Fruit fly (Drosophila melanogaster) Kc167 (cell line): Measurements from ENCODE around the gene CG42820.

Experiments
- Myc ChIP-seq: fragments of >200 bp; optimal IDR thresholded peaks from 2 replicates; lab custom pipeline; 2017; ENCODE audit warnings: missing external identifiers
- Sin3A ChIP-seq: fragments of >200 bp; optimal IDR thresholded peaks from 2 replicates; lab custom pipeline; 2018; ENCODE audit warnings: missing external identifiers
- h ChIP-seq: fragments of >200 bp; optimal IDR thresholded peaks from 3 replicates; lab custom pipeline; 2018; ENCODE audit warnings: missing external identifiers
- insv ChIP-seq: fragments of >200 bp; optimal IDR thresholded peaks from 3 replicates; lab custom pipeline; 2018; ENCODE audit warnings: missing external identifiers
- psq ChIP-seq: fragments of >200 bp; optimal IDR thresholded peaks from 2 replicates; lab custom pipeline; 2017; ENCODE audit warnings: missing external identifiers
- ttk ChIP-seq: sonication (Bioruptor generic); optimal IDR thresholded peaks from 2 replicates; lab custom pipeline; 2017; ENCODE audit warnings: missing external identifiers

The CG42820 gene

DNA sequence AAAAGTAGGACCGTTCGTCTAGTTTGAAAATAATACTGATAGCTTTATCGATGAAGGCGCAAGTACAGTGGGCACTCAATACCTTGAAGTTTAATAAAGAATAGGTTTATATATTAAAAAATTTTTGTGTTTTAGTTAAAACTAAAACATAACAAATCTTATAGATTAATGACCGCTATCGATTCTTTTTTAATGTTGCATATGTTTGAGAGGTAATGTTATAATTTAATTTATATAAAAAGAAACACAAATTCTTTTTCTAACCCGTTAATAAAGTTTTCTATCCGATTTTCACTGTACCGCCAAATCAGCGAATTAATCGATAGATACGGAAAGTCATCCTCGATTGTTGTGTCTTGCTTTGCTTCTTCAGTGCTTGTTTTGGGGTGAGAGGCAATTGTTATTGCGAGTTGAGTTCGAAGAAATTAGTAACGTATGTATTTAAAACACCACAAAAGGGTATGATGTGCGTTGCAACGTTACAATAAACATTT lies 8.0 kb downstream of the CG42820 start, which contains the start of the genes Dad1 and CG13384:
Gene Dad1, minus strand, starts transcription at position 30 of the 494 bp plus-strand sequence.
Gene CG13384, plus strand, starts transcription at position 348 of the 494 bp plus-strand sequence.
- TF ChIP-seq ttk (no peak), Myc (lab: Kevin White, UChicago) (no peak), insv (no peak), psq (lab: Kevin White, UChicago) (no peak), Sin3A (no peak), h (lab: Kevin White, UChicago) (no peak)

DNA sequence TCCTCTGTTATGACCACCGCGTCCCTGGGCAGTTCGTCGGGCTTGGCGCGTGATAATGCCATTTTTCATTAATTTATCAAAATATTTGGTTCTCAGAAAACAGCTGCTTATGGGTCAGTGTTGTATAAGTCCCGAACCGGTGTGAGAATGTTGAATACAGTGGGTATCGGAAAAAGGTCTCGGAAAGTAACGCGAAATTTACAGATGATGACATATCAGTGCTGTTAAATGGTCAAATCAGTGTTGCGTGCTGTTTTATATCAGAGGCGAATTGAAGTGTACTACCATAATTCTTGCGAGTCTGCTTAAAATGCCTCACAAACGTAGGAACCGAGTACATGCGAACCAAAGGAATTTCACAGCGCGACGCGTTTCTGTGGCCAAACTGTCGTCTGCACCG lies 9.6 kb downstream of the CG42820 start, which contains the start of the genes CG13392 and Rcd4:
Gene CG13392, minus strand, starts transcription at position 162 of the 400 bp plus-strand sequence.
Gene Rcd4, plus strand, starts transcription at position 216 of the 400 bp plus-strand sequence.
- no peak for TF ChIP-seq ttk
- TF ChIP-seq psq (lab: Kevin White, UChicago) = no peak
- TF ChIP-seq h (lab: Kevin White, UChicago) = no peak
- no peak for TF ChIP-seq insv
- TF ChIP-seq Myc (lab: Kevin White, UChicago) = no peak
- no peak for TF ChIP-seq Sin3A

DNA sequence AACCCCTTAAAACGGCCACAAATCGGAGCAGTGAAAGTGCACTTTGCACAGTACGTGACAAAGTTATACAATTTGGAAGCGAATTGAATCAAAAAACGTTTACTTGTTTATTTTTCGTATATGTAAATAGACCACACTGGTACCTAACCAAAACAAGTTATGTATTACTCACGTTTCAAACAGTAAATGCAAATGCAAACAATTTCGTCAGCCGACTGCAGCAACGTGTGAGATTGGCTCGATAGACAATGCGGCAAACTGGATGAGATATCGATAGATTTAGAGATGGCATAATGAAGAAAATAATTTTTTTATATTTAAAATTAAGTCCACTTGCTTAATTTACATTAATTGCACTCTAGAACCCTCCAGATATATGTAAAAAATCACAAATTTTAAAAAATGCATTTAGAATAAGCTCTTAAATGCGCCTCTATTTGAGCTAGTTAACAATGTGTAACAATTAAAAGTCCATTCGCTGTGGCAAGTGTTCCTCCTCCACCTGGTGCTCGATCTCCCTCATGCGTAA lies 10.6 kb downstream of the CG42820 start, which contains the start of gene AlaRS:
Gene AlaRS, minus strand, starts transcription at position 257 of the 529 bp plus-strand sequence.
- TF ChIP-seq Sin3A = no peak
- no peak for TF ChIP-seq ttk
- TF ChIP-seq insv = no peak
- TF ChIP-seq h (lab: Kevin White, UChicago) = no peak
- no peak for TF ChIP-seq Myc (lab: Kevin White, UChicago)
- TF ChIP-seq psq (lab: Kevin White, UChicago) = no peak

DNA sequence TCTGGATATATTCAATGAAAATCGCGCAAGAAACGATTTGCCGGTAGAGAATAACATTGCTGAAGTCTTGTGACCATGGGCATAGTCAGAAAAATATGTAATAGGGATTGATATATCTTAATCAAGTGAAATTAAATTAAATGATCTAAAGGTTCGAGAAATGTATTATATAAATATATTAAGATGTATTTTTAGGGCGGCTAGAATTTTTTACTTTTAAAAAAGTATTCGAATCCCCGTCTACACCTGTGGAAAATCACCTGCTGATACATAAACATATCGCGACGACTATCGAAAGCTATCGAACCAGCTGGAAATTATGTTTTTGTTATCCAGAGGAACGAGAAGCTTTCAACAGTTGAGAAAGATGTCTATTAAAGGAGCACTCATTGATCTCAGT lies 15.5 kb downstream of the CG42820 start, which contains the start of the genes CG13390 and CG17294:
Gene CG13390, minus strand, starts transcription at position 81 of the 400 bp plus-strand sequence.
Gene CG17294, plus strand, starts transcription at position 319 of the 400 bp plus-strand sequence.
- TF ChIP-seq ttk (no peak), h (lab: Kevin White, UChicago) (no peak), insv (no peak), Sin3A (no peak), psq (lab: Kevin White, UChicago) (no peak), Myc (lab: Kevin White, UChicago) (no peak)

DNA sequence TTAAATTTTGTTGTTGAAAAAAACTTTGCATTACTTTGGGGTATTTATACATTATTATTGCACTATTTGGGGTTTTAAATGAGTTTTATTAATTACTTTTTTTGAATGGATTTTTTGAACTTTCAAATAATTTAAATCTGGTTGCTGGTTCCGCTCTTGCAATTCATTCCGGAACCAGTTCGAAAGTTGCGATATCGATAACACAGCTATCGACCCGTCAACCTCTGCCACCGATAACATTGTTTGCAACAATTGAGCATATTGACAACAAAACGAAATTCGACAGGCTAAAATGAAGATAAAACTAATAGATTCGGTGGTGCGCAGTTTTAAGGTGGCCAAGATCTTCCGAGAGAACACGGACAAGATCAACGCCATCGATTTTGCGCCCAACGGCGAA lies 18.0 kb downstream of the CG42820 start, which contains the start of gene Wdr82:
Gene Wdr82, plus strand, starts transcription at position 227 of the 400 bp plus-strand sequence.
- TF ChIP-seq Myc (lab: Kevin White, UChicago) (no peak), ttk (no peak), insv (no peak), psq (lab: Kevin White, UChicago) (no peak), h (lab: Kevin White, UChicago) (no peak), Sin3A (no peak)

DNA sequence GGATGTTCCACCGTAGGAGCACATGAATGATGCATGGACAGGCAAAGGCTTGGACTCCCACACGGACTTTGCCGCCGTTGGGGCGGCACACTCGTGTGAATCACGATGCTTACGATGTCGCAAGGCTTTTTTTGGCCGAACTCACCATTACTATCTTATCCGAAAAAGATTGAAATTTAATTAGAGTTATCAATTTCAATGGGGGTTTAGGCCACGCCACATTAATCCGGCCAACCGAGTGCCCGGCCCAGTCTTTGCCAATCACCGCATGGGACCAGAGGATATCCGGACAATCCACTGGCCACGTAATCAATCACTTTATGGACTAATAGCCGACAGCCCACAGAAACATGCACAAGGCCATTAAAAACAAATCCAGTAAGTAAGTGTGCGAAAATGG lies 19.9 kb downstream of the CG42820 start:
- TF ChIP-seq Sin3A = no peak
- no peak for TF ChIP-seq Myc (lab: Kevin White, UChicago)
- no peak for TF ChIP-seq h (lab: Kevin White, UChicago)

DNA sequence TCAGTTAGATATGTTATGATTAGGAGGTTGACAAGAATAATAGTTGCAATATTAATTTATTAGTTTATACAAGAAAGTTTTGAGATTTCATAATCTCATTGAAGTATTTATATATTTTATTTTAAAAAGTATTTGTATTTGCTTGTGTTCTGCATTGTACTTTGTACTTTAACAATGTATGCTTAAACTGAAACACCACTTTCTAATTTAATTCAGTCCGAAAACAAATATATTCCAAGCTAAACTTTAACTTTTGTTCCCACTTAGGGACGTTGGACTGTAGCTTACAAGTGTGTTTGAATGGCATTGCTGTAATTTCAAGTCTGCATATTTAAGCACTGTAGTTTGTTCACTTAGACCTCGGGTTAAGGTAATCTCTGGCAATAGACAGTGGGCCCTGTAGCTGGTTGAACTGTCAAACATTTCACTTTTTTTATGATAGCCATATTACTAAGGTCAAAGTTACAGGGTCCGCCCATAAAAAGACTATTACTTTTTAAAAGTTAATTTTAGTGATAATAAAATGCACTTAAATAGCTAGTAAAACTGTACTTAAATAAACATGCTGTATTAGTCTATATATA lies 20.8 kb downstream of the CG42820 start:
- TF ChIP-seq Myc (lab: Kevin White, UChicago) (no peak), h (lab: Kevin White, UChicago) (no peak), Sin3A (no peak), ttk (no peak), insv (no peak), psq (lab: Kevin White, UChicago) (no peak)

DNA sequence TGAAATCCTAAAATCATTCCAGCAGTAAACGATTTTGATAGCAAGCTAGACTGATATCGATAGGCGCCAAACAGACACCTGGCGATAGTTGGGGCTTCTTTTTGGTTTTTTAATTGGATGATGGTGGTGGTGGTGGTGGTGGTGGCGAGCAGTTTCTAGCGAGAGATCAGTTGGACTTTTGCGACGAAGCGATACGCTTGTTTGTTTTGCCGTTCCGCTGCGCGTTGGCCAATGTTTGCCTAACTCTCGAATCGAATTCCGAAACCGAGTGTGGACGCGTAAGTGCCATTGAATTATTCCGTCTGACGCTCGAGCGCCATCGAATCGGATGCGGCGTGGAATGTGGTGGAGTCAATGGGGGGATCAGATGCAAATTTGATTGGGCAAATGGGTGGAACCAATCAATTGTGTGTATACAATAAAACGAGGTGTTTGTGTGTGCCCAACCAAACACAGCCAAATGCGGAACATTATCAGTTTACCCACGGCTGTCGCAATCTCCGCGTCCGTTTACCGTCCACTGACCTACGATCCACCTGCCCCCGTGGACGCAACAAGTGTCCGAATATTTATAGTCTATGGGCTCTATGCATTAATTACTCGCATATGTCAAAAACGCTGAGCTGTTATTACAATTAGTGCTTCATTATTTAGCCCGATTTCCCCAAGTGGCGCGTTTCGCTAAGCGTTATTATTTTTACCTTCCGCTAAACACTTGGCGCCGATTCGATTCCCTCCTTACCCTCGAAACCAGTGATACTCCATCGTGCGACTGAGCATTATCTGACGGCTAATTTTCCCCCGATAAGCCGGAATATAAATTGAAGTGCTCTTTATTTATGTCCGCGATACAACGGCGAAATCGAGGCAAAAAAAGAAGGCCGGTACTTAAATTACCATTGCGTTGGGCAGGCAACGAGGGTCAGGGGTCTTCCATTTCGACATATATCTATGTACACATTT lies 21.6 kb downstream of the CG42820 start, which contains the start of gene CG17292:
Gene CG17292, plus strand, starts transcription at position 91 of the 963 bp plus-strand sequence.
- TF ChIP-seq psq (lab: Kevin White, UChicago) (no peak), ttk (no peak), Myc (lab: Kevin White, UChicago) (no peak), Sin3A (no peak), h (lab: Kevin White, UChicago) (no peak), insv (no peak)

DNA sequence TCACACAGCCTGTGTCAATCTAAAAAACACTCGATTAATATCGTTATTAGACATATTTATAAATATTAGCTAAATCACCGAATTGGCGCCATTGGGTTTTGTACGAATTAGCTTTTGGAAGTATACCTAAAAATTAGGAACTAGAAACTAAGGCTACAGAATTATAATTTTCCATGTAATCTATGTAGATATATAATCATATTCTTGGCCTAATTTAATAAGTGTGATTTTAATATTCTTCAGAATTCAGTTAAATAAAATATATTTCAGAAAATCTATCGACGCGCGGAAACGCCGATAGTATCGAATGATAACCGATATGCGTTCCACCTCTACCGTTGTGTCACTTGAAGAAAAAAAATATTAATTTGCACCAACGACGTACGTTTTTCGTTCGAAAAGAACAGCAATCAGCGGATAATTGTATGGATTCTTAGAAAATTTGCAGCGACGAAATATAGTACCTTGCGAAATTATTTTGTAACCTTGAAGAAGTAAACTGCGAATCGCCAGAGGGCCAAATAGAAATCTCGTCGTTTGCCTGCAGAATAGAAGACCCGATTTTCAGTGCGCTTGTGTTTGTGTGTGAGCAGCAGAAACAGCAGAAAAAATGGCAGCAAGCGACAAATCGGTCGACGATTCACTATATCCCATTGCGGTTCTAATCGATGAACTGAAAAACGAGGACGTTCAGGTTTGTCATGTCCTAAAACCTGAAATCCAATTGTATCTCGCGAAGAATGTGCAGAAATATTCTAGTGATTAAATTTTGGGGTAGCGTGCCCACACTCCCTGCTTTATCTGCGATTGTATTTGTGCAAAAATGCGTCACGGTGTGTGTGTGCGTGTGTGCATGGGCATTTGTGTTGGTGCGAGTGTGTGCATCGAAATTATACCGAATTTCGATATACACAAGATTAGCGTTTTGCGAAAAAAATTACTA lies 26.2 kb downstream of the CG42820 start, which contains the start of gene Pp2A-29B:
Gene Pp2A-29B, plus strand, starts transcription at position 338 of the 943 bp plus-strand sequence.
- TF ChIP-seq ttk (no peak), h (lab: Kevin White, UChicago) (no peak), Sin3A (no peak), Myc (lab: Kevin White, UChicago) (no peak), insv (no peak), psq (lab: Kevin White, UChicago) (no peak)

DNA sequence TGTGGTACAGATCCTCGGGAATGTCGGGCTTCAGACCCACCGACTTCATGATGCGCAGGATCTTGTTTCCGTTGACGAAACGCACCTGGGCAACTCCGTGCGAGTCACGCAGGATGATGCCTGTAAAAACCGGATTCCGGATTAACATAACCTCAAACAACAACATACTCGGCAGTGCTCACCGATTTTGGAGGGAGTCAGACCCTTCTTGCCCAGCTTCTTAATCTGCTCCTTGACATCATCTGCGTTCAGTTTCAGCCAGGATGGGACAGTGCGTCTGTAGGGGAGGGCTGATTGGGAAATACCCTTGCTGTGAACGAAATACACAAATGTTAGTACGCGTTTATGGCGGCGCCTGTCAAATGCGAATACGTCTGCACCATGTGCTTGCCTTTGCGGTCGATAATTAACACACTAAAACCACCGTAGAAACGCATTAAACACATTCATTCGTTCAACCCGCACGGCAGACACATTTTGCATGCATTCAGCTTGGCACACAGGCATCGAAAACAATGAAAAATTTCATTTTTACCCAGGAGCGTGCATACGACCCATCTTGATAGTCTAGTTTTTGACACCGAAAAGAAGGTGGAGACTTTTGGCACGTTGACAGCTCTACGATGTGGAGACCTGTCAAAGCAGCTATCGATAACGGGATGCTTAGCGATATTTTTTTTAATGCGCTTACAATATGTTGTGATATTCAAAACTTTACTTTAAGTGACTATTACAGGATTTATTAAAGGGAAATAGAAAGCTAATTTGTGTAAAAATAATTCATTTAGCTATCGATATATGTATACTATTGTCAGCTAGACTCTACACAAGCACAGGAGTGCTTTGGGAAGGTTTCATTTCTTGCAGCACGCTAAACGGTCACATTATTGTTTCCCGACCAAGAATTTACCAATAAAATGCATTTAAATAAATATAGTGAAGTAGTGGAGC lies 27.9 kb downstream of the CG42820 start, which contains the start of the genes RpS13 and CSN8:
Gene RpS13, minus strand, starts transcription at position 657 of the 951 bp plus-strand sequence.
Gene CSN8, plus strand, starts transcription at position 850 of the 951 bp plus-strand sequence.
- TF ChIP-seq insv (no peak), psq (lab: Kevin White, UChicago) (no peak), Sin3A (no peak), Myc (lab: Kevin White, UChicago) (no peak), h (lab: Kevin White, UChicago) (no peak), ttk (no peak)
